Worm (Caenorhabditis elegans): ENCODE data around the gene ift-139.
A peak's percentile ranks its signal among the peaks of the same experiment; 100 is the strongest.

- TF ChIP-seq nhr-25 (tag; optimal IDR thresholded peaks at IDR 0.05) (no peak), ceh-82 (tag; optimal IDR thresholded peaks at IDR 0.05) (no peak), skn-1 (tag; optimal IDR thresholded peaks at IDR 0.05) (no peak), lin-39 (tag; optimal IDR thresholded peaks at IDR 0.05) (no peak), pha-4 (tag; optimal IDR thresholded peaks at IDR 0.05) (peak; percentile 38), nhr-11 (tag; optimal IDR thresholded peaks at IDR 0.05) (no peak), nhr-23 (tag; optimal IDR thresholded peaks at IDR 0.05) (no peak)
Measured at ce11 chrIII:5990090-5990489, 49.2 kb downstream of the ift-139 start.
